Fruit fly (Drosophila melanogaster): ENCODE data around the gene Spase22-23.

Spase22-23 gene

dm6 chr3R:24276104-24277008 lies 46.5 kb upstream of the Spase22-23 start, which contains the start of gene Orct (continued):
- TF ChIP-seq hkb (optimal IDR thresholded peaks at IDR 0.05) (no peak), hkb (GFP tag; IDR thresholded peaks at IDR 0.05) (peak; percentile 64), da (GFP tag; optimal IDR thresholded peaks at IDR 0.05) (peak; percentile 38), bbx (GFP tag; IDR thresholded peaks at IDR 0.05; ENCODE audit: partially characterized antibody) (no peak), Adf1 (GFP tag; IDR thresholded peaks at IDR 0.05) (peak; percentile 45; the same call in 1 of the 2 replicates), Ssrp (tag; optimal IDR thresholded peaks at IDR 0.05) (peak; percentile 55), ham (GFP tag; IDR thresholded peaks at IDR 0.05) (no peak), vfl (GFP tag; optimal IDR thresholded peaks at IDR 0.05) (peak; percentile 21), CG11456 (GFP tag; IDR thresholded peaks at IDR 0.05) (peak; percentile 69; the same call in 2 of the 3 replicates), fd102C (GFP tag; optimal IDR thresholded peaks at IDR 0.05) (no peak), stwl (tag; optimal IDR thresholded peaks at IDR 0.05) (no peak), HLH4C (GFP tag; IDR thresholded peaks at IDR 0.05; ENCODE audit: partially characterized antibody) (no peak), hth (optimal IDR thresholded peaks at IDR 0.05) (no peak), CG10274 (GFP tag; optimal IDR thresholded peaks at IDR 0.05) (peak; percentile 57), amos (GFP tag; IDR thresholded peaks at IDR 0.05; ENCODE audit: partially characterized antibody) (peak; percentile 9; the same call in 1 of the 2 replicates), ranshi (GFP tag; IDR thresholded peaks at IDR 0.05) (peak; percentile 53; the same call in 1 of the 2 replicates), Nf-YA (GFP tag; IDR thresholded peaks at IDR 0.05) (no peak; the same call in 1 of the 2 replicates), grau (tag; optimal IDR thresholded peaks at IDR 0.05) (peak; percentile 87), ewg (GFP tag; optimal IDR thresholded peaks at IDR 0.05) (peak; percentile 45), CG7745 (tag; optimal IDR thresholded peaks at IDR 0.05) (no peak), Doc3 (GFP tag; IDR thresholded peaks at IDR 0.05; ENCODE audit: partially characterized antibody) (no peak), oc (tag; optimal IDR thresholded peaks at IDR 0.05) (peak; percentile 60), CG7372 (GFP tag; IDR thresholded peaks at IDR 0.05) (peak; percentile 87), salm (tag; optimal IDR thresholded peaks at IDR 0.05) (peak; percentile 35), lab (GFP tag; optimal IDR thresholded peaks at IDR 0.05) (peak; percentile 89), CG12104 (GFP tag; optimal IDR thresholded peaks at IDR 0.05) (peak; percentile 63), Awh (GFP tag; IDR thresholded peaks at IDR 0.05) (no peak), Atf6 (GFP tag; IDR thresholded peaks at IDR 0.05) (peak; percentile 65), gcm (GFP tag; optimal IDR thresholded peaks at IDR 0.05) (peak; percentile 71), pnt (GFP tag; optimal IDR thresholded peaks at IDR 0.05) (peak; percentile 49), gt (GFP tag; IDR thresholded peaks at IDR 0.05) (no peak), tup (GFP tag; optimal IDR thresholded peaks at IDR 0.05) (no peak), CG30431 (GFP tag; optimal IDR thresholded peaks at IDR 0.05) (peak; percentile 40), BtbVII (GFP tag; optimal IDR thresholded peaks at IDR 0.05) (peak; percentile 85), Dip3 (GFP tag; optimal IDR thresholded peaks at IDR 0.05) (peak; percentile 74), CG7963 (GFP tag; IDR thresholded peaks at IDR 0.05; ENCODE audit: partially characterized antibody) (no peak), ci (GFP tag; IDR thresholded peaks at IDR 0.05) (no peak; the same call in 1 of the 3 replicates), CG31224 (GFP tag; IDR thresholded peaks at IDR 0.05) (peak; percentile 57; the same call in 1 of the 2 replicates), Deaf1 (tag; optimal IDR thresholded peaks at IDR 0.05) (peak; percentile 61), klu (GFP tag; IDR thresholded peaks at IDR 0.05) (peak; percentile 70), CG6272 (GFP tag; IDR thresholded peaks at IDR 0.05) (peak; percentile 53), CG2116 (GFP tag; optimal IDR thresholded peaks at IDR 0.05) (peak; percentile 13), CG1233 (GFP tag; optimal IDR thresholded peaks at IDR 0.05) (peak; percentile 79), slbo (GFP tag; IDR thresholded peaks at IDR 0.05) (peak; percentile 84), CG17568 (GFP tag; optimal IDR thresholded peaks at IDR 0.05) (peak; percentile 55), zf30C (GFP tag; optimal IDR thresholded peaks at IDR 0.05) (no peak), lilli (GFP tag; optimal IDR thresholded peaks at IDR 0.05) (peak; percentile 78), CG17328 (GFP tag; IDR thresholded peaks at IDR 0.05) (no peak), CG7987 (GFP tag; optimal IDR thresholded peaks at IDR 0.05) (peak; percentile 43)
